Worm (Caenorhabditis elegans): ENCODE results near the gene srz-9.

Gene srz-9

ce11 chrIII:1311367-1311766, 47.6 kb downstream of the srz-9 start:
- TF ChIP-seq ref-1 (GFP tag; conservative IDR thresholded peaks at IDR 0.05) (no peak), ztf-23 (GFP tag; IDR thresholded peaks at IDR 0.05) (no peak), med-1 (GFP tag; optimal IDR thresholded peaks at IDR 0.05; ENCODE audit: insufficient read depth) (no peak), flt-1 (GFP tag; IDR thresholded peaks at IDR 0.05) (no peak), tab-1 (GFP tag; IDR thresholded peaks at IDR 0.05) (no peak), cog-1 (tag; optimal IDR thresholded peaks at IDR 0.05) (no peak), klf-2 (GFP tag; conservative IDR thresholded peaks at IDR 0.05) (no peak), T22C8.4 (GFP tag; IDR thresholded peaks at IDR 0.05) (no peak)

ce11 chrIII:1314283-1314682, 50.5 kb downstream of the srz-9 start:
- TF ChIP-seq flt-1 (GFP tag; IDR thresholded peaks at IDR 0.05) = no peak
- TF ChIP-seq ztf-23 (GFP tag; IDR thresholded peaks at IDR 0.05) = no peak
- no peak for TF ChIP-seq med-1 (GFP tag; optimal IDR thresholded peaks at IDR 0.05; ENCODE audit: insufficient read depth)
- no peak for TF ChIP-seq cog-1 (tag; optimal IDR thresholded peaks at IDR 0.05)
- TF ChIP-seq tab-1 (GFP tag; IDR thresholded peaks at IDR 0.05) = no peak
- TF ChIP-seq T22C8.4 (GFP tag; IDR thresholded peaks at IDR 0.05) = no peak
- TF ChIP-seq ref-1 (GFP tag; conservative IDR thresholded peaks at IDR 0.05) = no peak
- no peak for TF ChIP-seq ztf-29 (GFP tag; IDR thresholded peaks at IDR 0.05)
- no peak for TF ChIP-seq klf-2 (GFP tag; conservative IDR thresholded peaks at IDR 0.05)

Measured in whole organism, midembryonic.